Worm (Caenorhabditis elegans): ENCODE results near the gene R02F2.8.

DNA sequence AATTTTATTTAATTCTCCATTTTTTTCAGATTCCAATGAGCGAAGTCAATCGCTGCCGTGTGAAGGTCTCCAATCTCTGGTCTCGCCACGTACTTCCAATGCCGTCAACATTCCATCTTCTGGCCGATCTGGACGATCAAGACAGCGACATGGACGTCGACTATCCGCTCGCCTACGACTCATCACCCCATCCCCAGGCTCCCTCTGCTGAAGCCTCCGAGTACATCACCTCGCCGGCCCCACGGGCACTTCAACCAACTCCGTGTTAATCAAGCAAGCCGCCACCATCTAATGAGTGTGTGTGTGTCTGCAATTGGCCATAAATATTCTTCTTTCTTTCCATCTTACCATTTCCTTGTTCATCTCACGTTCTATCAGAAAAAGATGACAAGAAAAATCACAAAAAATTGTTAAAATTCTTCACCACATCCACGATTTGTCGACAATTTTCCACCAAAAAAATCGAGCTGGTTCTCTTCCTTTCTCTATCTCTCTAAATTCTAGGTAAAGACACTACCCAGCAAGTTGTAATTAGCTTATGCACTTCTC lies 10.5 kb upstream of the R02F2.8 start:
- TF ChIP-seq ZK546.5 (tag; optimal IDR thresholded peaks at IDR 0.05) (no peak), unc-39 (tag; optimal IDR thresholded peaks at IDR 0.05) (no peak), sma-9 (GFP tag; optimal IDR thresholded peaks at IDR 0.05) (no peak), sma-9 (tag; optimal IDR thresholded peaks at IDR 0.05) (no peak), ama-1 (optimal IDR thresholded peaks at IDR 0.05) (peak; percentile 43), lin-39 (tag; optimal IDR thresholded peaks at IDR 0.05) (no peak), ceh-82 (tag; optimal IDR thresholded peaks at IDR 0.05) (no peak), nhr-12 (tag; optimal IDR thresholded peaks at IDR 0.05) (no peak), aly-2 (tag; optimal IDR thresholded peaks at IDR 0.05) (no peak), unc-55 (GFP tag; optimal IDR thresholded peaks at IDR 0.05) (no peak), snpc-4 (tag; optimal IDR thresholded peaks at IDR 0.05) (no peak)

Data from whole organism, L2 larva.